Worm (Caenorhabditis elegans): ENCODE measurements around the gene F54D10.4.
A peak's percentile ranks its signal among the peaks of the same experiment; 100 is the strongest.

F54D10.4 gene

ce11 chrII:3806964-3807363 is at the start of gene F54D10.4:
Gene F54D10.4 (minus strand): TSS chrII:3807064.
- TF ChIP-seq pha-4 (tag; optimal IDR thresholded peaks at IDR 0.05): no peak
- TF ChIP-seq lin-13 (tag; optimal IDR thresholded peaks at IDR 0.05): no peak
- no peak for TF ChIP-seq bed-3 (GFP tag; optimal IDR thresholded peaks at IDR 0.05)
- no peak for TF ChIP-seq mep-1 (tag; optimal IDR thresholded peaks at IDR 0.05)
- TF ChIP-seq nhr-28 (tag; optimal IDR thresholded peaks at IDR 0.05): no peak
- TF ChIP-seq cnd-1 (tag; optimal IDR thresholded peaks at IDR 0.05): no peak

ce11 chrII:3852654-3853053 is 45.8 kb upstream of the F54D10.4 start, which contains the start of gene nhr-257:
Gene nhr-257 (plus strand): TSS chrII:3852954.
- TF ChIP-seq ces-1 (GFP tag; optimal IDR thresholded peaks at IDR 0.05) (no peak), nhr-237 (tag; optimal IDR thresholded peaks at IDR 0.05) (no peak)

ce11 chrII:3850655-3851054 is 43.8 kb upstream of the F54D10.4 start, which contains the start of gene nhr-72:
Gene nhr-72 (minus strand): TSS chrII:3850755.
- TF ChIP-seq blmp-1 (tag; optimal IDR thresholded peaks at IDR 0.05) (no peak), tbx-8 (GFP tag; optimal IDR thresholded peaks at IDR 0.05) (no peak), lsy-2 (tag; optimal IDR thresholded peaks at IDR 0.05) (no peak), zip-8 (tag; optimal IDR thresholded peaks at IDR 0.05) (no peak), unc-120 (tag; optimal IDR thresholded peaks at IDR 0.05; ENCODE audit: poor library complexity, severe bottlenecking) (no peak)

- TF ChIP-seq mep-1 (tag; optimal IDR thresholded peaks at IDR 0.05) (no peak), sem-2 (GFP tag; optimal IDR thresholded peaks at IDR 0.05) (no peak), mab-5 (tag; optimal IDR thresholded peaks at IDR 0.05) (no peak), ceh-83 (GFP tag; optimal IDR thresholded peaks at IDR 0.05) (no peak), zip-8 (tag; optimal IDR thresholded peaks at IDR 0.05) (no peak), ceh-39 (tag; optimal IDR thresholded peaks at IDR 0.05) (no peak), unc-39 (tag; optimal IDR thresholded peaks at IDR 0.05) (no peak), blmp-1 (tag; optimal IDR thresholded peaks at IDR 0.05) (no peak), nhr-237 (tag; optimal IDR thresholded peaks at IDR 0.05) (no peak), M03D4.4 (tag; optimal IDR thresholded peaks at IDR 0.05) (no peak), pha-4 (tag; optimal IDR thresholded peaks at IDR 0.05) (no peak)
Measured at ce11 chrII:3846028-3846427, 39.2 kb upstream of the F54D10.4 start, which contains the start of gene C17A2.2. Gene C17A2.2 (plus strand): TSS chrII:3846328.

- TF ChIP-seq tbx-8 (GFP tag; optimal IDR thresholded peaks at IDR 0.05) (no peak), elt-1 (tag; optimal IDR thresholded peaks at IDR 0.05; ENCODE audit: borderline replicate concordance, insufficient read depth) (peak; percentile 36), M03D4.4 (tag; optimal IDR thresholded peaks at IDR 0.05) (no peak)
Measured at ce11 chrII:3843305-3843704, 36.4 kb upstream of the F54D10.4 start, which contains the start of the genes C17A2.7 and C17A2.3. Gene C17A2.7 (minus strand): TSS chrII:3843405. Gene C17A2.3 (plus strand): TSS chrII:3843609.

- no peak for TF ChIP-seq cnd-1 (tag; optimal IDR thresholded peaks at IDR 0.05)
- no peak for TF ChIP-seq unc-120 (tag; optimal IDR thresholded peaks at IDR 0.05; ENCODE audit: poor library complexity, severe bottlenecking)
- TF ChIP-seq nhr-237 (tag; optimal IDR thresholded peaks at IDR 0.05): no peak
- no peak for TF ChIP-seq snpc-4 (tag; optimal IDR thresholded peaks at IDR 0.05)
- no peak for TF ChIP-seq zip-8 (tag; optimal IDR thresholded peaks at IDR 0.05)
Measured at ce11 chrII:3839562-3839961, 32.7 kb upstream of the F54D10.4 start, which contains the start of gene C17A2.4. Gene C17A2.4 (plus strand): TSS chrII:3839862.

- TF ChIP-seq lin-32 (GFP tag; optimal IDR thresholded peaks at IDR 0.05): no peak
- no peak for TF ChIP-seq elt-3 (tag; optimal IDR thresholded peaks at IDR 0.05)
- no peak for TF ChIP-seq flh-1 (GFP tag; optimal IDR thresholded peaks at IDR 0.05)
- no peak for TF ChIP-seq ceh-83 (GFP tag; optimal IDR thresholded peaks at IDR 0.05)
Measured at ce11 chrII:3835915-3836314, 29.1 kb upstream of the F54D10.4 start, which contains the start of gene oac-4. Gene oac-4 (minus strand): TSS chrII:3836015.

ce11 chrII:3832383-3832782 is 25.5 kb upstream of the F54D10.4 start, which contains the start of gene F54D10.9:
Gene F54D10.9 (minus strand): TSS chrII:3832483.
- TF ChIP-seq mep-1 (tag; optimal IDR thresholded peaks at IDR 0.05): no peak
- no peak for TF ChIP-seq cnd-1 (tag; optimal IDR thresholded peaks at IDR 0.05)
- no peak for TF ChIP-seq lin-32 (GFP tag; optimal IDR thresholded peaks at IDR 0.05)
- no peak for TF ChIP-seq zip-8 (tag; optimal IDR thresholded peaks at IDR 0.05)
- no peak for TF ChIP-seq nhr-237 (tag; optimal IDR thresholded peaks at IDR 0.05)
- no peak for TF ChIP-seq nhr-28 (tag; optimal IDR thresholded peaks at IDR 0.05)
- TF ChIP-seq hlh-1 (tag; optimal IDR thresholded peaks at IDR 0.05): no peak
- no peak for TF ChIP-seq ham-2 (GFP tag; optimal IDR thresholded peaks at IDR 0.05)
- TF ChIP-seq unc-39 (tag; optimal IDR thresholded peaks at IDR 0.05): no peak
- no peak for TF ChIP-seq blmp-1 (tag; optimal IDR thresholded peaks at IDR 0.05)
- no peak for TF ChIP-seq nhr-76 (tag; optimal IDR thresholded peaks at IDR 0.05)
